Fruit fly (Drosophila melanogaster) whole organism: ENCODE measurements around the gene Ide.

ENCODE experiments used
- Dll ChIP-seq: fragments of >200 bp; optimal IDR thresholded peaks from 2 replicates; lab custom pipeline; 2017
- EcR ChIP-seq, 2 experiments: fragments of >200 bp; optimal IDR thresholded peaks; 2 replicates each; lab custom pipeline; 2017; ENCODE audit warnings: missing biosample characterization in 2 of 2, missing genetic modification characterization in 2 of 2, missing genetic modification reagents in 2 of 2
- pan ChIP-seq: fragments of >200 bp; optimal IDR thresholded peaks from 2 replicates; lab custom pipeline; 2017
- psq ChIP-seq: fragments of >200 bp; optimal IDR thresholded peaks from 2 replicates; lab custom pipeline; 2017

- TF ChIP-seq psq (no peak), Dll (lab: Kevin White, UChicago) (no peak), EcR (GFP tag; optimal IDR thresholded peaks at IDR 0.05; lab: Kevin White, UChicago) (peak in 1 of 2 experiments; percentile 85), pan (no peak)
These were observed 26.3 kb downstream of the Ide start for dm6 chr3L:20349333-20349924.
